1 worm cellular context compared by ENCODE assay signal in genomic region chrV:4523312-4523711, ce11.
TF ChIP-seq lines count a peak whose summit lies in the region.

No protein-coding gene starts in this region.

TF ChIP-seq in whole organism, L1 larva, 84 proteins besides CTCF, POLR2A, EP300 and RAD21 (continued from another document):
- TF ChIP-seq nhr-84 (tag; optimal IDR thresholded peaks at IDR 0.05; lab: Kevin White, UChicago) (no peak), tbx-2 (tag; optimal IDR thresholded peaks at IDR 0.05; lab: Kevin White, UChicago) (no peak), nhr-19 (GFP tag; conservative IDR thresholded peaks at IDR 0.05; lab: Robert Waterston, UW) (no peak), hpl-2 (GFP tag; optimal IDR thresholded peaks at IDR 0.05; lab: Kevin White, UChicago) (no peak), egl-13 (tag; optimal IDR thresholded peaks at IDR 0.05; lab: Kevin White, UChicago) (no peak), swsn-7 (tag; optimal IDR thresholded peaks at IDR 0.05; lab: Kevin White, UChicago) (no peak), ztf-4 (tag; optimal IDR thresholded peaks at IDR 0.05; lab: Kevin White, UChicago) (no peak)
TF ChIP-seq in whole organism, L1 larva: peak in this region for 4.
